Fruit fly (Drosophila melanogaster): ENCODE data around the gene PQBP1.
A peak's percentile ranks its signal among the peaks of the same experiment; 100 is the strongest.

The PQBP1 gene

dm6 chr3R:25080446-25080845, 14.9 kb downstream of the PQBP1 start:
- 0 out of 3 replicates have a peak, but pooled peaks have one; percentile 11 for TF ChIP-seq CG11695 (GFP tag; IDR thresholded peaks at IDR 0.05)
- peak; percentile 41; the same call in 1 of the 2 replicates for TF ChIP-seq bbx (GFP tag; IDR thresholded peaks at IDR 0.05; ENCODE audit: partially characterized antibody)
- TF ChIP-seq amos (GFP tag; IDR thresholded peaks at IDR 0.05; ENCODE audit: partially characterized antibody) = no peak
- TF ChIP-seq CG7556 (GFP tag; optimal IDR thresholded peaks at IDR 0.05) = no peak
- TF ChIP-seq CG34224 (GFP tag; IDR thresholded peaks at IDR 0.05; ENCODE audit: partially characterized antibody) = peak; percentile 41; the same call in 1 of the 3 replicates
- no peak for TF ChIP-seq E2f1 (GFP tag; IDR thresholded peaks at IDR 0.05)
- TF ChIP-seq Hey (tag; optimal IDR thresholded peaks at IDR 0.05) = no peak
- TF ChIP-seq CG32767 (GFP tag; IDR thresholded peaks at IDR 0.05) = no peak
- no peak for TF ChIP-seq odd (GFP tag; optimal IDR thresholded peaks at IDR 0.05)
- no peak for TF ChIP-seq CG16863 (GFP tag; optimal IDR thresholded peaks at IDR 0.05)
- peak; percentile 94 for TF ChIP-seq CG1832 (GFP tag; optimal IDR thresholded peaks at IDR 0.05)
- peak; percentile 41 for TF ChIP-seq zf30C (GFP tag; optimal IDR thresholded peaks at IDR 0.05)
- TF ChIP-seq Fer3 (tag; optimal IDR thresholded peaks at IDR 0.05) = no peak
- peak; percentile 100 for TF ChIP-seq Nf-YC (tag; optimal IDR thresholded peaks at IDR 0.05)
- no peak for TF ChIP-seq CG18764 (GFP tag; optimal IDR thresholded peaks at IDR 0.05)
- TF ChIP-seq inv (GFP tag; IDR thresholded peaks at IDR 0.05; ENCODE audit: partially characterized antibody) = no peak
- TF ChIP-seq ato (GFP tag; IDR thresholded peaks at IDR 0.05; ENCODE audit: partially characterized antibody) = 0 out of 2 replicates have a peak, but pooled peaks have one; percentile 25
- peak; percentile 22 for TF ChIP-seq wek (GFP tag; optimal IDR thresholded peaks at IDR 0.05)
- no peak for TF ChIP-seq CG31388 (GFP tag; optimal IDR thresholded peaks at IDR 0.05)
- peak; percentile 75; the same call in 1 of the 3 replicates for TF ChIP-seq CG2199 (GFP tag; IDR thresholded peaks at IDR 0.05)
- no peak for TF ChIP-seq CG9215 (GFP tag; IDR thresholded peaks at IDR 0.05)
- TF ChIP-seq HLH4C (GFP tag; IDR thresholded peaks at IDR 0.05; ENCODE audit: partially characterized antibody) = no peak
- TF ChIP-seq ems (GFP tag; optimal IDR thresholded peaks at IDR 0.05) = no peak
- TF ChIP-seq bsh (GFP tag; optimal IDR thresholded peaks at IDR 0.05) = no peak
- TF ChIP-seq CG10274 (GFP tag; optimal IDR thresholded peaks at IDR 0.05) = no peak
- TF ChIP-seq seq (GFP tag; IDR thresholded peaks at IDR 0.05) = peak; percentile 44; the same call in 1 of the 2 replicates
- peak; percentile 98 for TF ChIP-seq CG10321 (GFP tag; IDR thresholded peaks at IDR 0.05)
- TF ChIP-seq CG32532 (GFP tag; IDR thresholded peaks at IDR 0.05) = no peak
- no peak for TF ChIP-seq salm (tag; optimal IDR thresholded peaks at IDR 0.05)
- TF ChIP-seq CG9797 (GFP tag; optimal IDR thresholded peaks at IDR 0.05) = no peak
- no peak for TF ChIP-seq mirr (GFP tag; optimal IDR thresholded peaks at IDR 0.05)
- peak; percentile 92 for TF ChIP-seq Jarid2 (GFP tag; optimal IDR thresholded peaks at IDR 0.05)
- no peak for TF ChIP-seq dati (GFP tag; IDR thresholded peaks at IDR 0.05)
- no peak for TF ChIP-seq CG12104 (GFP tag; optimal IDR thresholded peaks at IDR 0.05)
- TF ChIP-seq kah (GFP tag; optimal IDR thresholded peaks at IDR 0.05) = no peak
- TF ChIP-seq row (GFP tag; IDR thresholded peaks at IDR 0.05) = peak; percentile 20; the same call in 1 of the 3 replicates
- no peak for TF ChIP-seq BtbVII (GFP tag; optimal IDR thresholded peaks at IDR 0.05)
- TF ChIP-seq Awh (GFP tag; IDR thresholded peaks at IDR 0.05) = 0 out of 2 replicates have a peak, but pooled peaks have one; percentile 8
- peak; percentile 100 for TF ChIP-seq Nf-YB (GFP tag; optimal IDR thresholded peaks at IDR 0.05)
- no peak for TF ChIP-seq jumu (GFP tag; optimal IDR thresholded peaks at IDR 0.05)
- TF ChIP-seq sens (GFP tag) = peak; percentile 37
- no peak for TF ChIP-seq kay (GFP tag; optimal IDR thresholded peaks at IDR 0.05)
- no peak for TF ChIP-seq CG34422 (GFP tag; IDR thresholded peaks at IDR 0.05)
- TF ChIP-seq kni (GFP tag; optimal IDR thresholded peaks at IDR 0.05) = no peak
- no peak for TF ChIP-seq Optix (GFP tag; IDR thresholded peaks at IDR 0.05)
- no peak for TF ChIP-seq CG13123 (GFP tag; optimal IDR thresholded peaks at IDR 0.05)
- TF ChIP-seq stc (GFP tag; IDR thresholded peaks at IDR 0.05) = peak; percentile 37; the same call in 1 of the 2 replicates
- TF ChIP-seq twi (tag; optimal IDR thresholded peaks at IDR 0.05) = peak; percentile 47
- TF ChIP-seq Nf-YA (GFP tag; IDR thresholded peaks at IDR 0.05) = peak; percentile 99
- no peak for TF ChIP-seq CG10565 (GFP tag; optimal IDR thresholded peaks at IDR 0.05)
- peak; percentile 39 for TF ChIP-seq ftz-f1 (GFP tag; optimal IDR thresholded peaks at IDR 0.05)

Measured in whole organism, embryonic.